Worm (Caenorhabditis elegans) whole organism, L2 larva: ENCODE measurements around the gene fars-3.

Source experiments
- ZK546.5 ChIP-seq: sonication (generic microtip); optimal IDR thresholded peaks from 2 replicates; lab custom pipeline; 2017; ENCODE audit warnings: missing biosample characterization, missing genetic modification characterization
- aly-2 ChIP-seq: fragments of 150-350 bp; optimal IDR thresholded peaks from 2 replicates; lab custom pipeline; 2014; ENCODE audit warnings: missing biosample characterization, missing genetic modification characterization
- ama-1 ChIP-seq: fragments of 150-350 bp; optimal IDR thresholded peaks from 2 replicates; lab custom pipeline; 2018; ENCODE audit warnings: inconsistent platforms
- ceh-16 ChIP-seq: fragments of 150-350 bp; optimal IDR thresholded peaks from 2 replicates; lab custom pipeline; 2014; ENCODE audit warnings: missing biosample characterization, missing genetic modification characterization
- lsy-2 ChIP-seq, 2 experiments: fragments of 150-350 bp in 1 of 2; sonication (generic microtip) in 1 of 2; optimal IDR thresholded peaks; 2 replicates each; lab custom pipeline; 2014 to 2017; ENCODE audit warnings: missing biosample characterization in 2 of 2, missing genetic modification characterization in 2 of 2
- mdl-1 ChIP-seq, 2 experiments: fragments of 150-350 bp in 1 of 2; sonication (generic microtip) in 1 of 2; optimal IDR thresholded peaks; 2 replicates each; lab custom pipeline; 2017; ENCODE audit warnings: missing biosample characterization in 2 of 2, missing genetic modification characterization in 2 of 2
- nhr-11 ChIP-seq: fragments of 150-350 bp; optimal IDR thresholded peaks from 2 replicates; lab custom pipeline; 2014; ENCODE audit warnings: missing biosample characterization, missing genetic modification characterization
- nhr-12 ChIP-seq: fragments of 150-350 bp; optimal IDR thresholded peaks from 2 replicates; lab custom pipeline; 2014; ENCODE audit warnings: missing biosample characterization, missing genetic modification characterization
- nhr-237 ChIP-seq: fragments of 150-350 bp; optimal IDR thresholded peaks from 2 replicates; lab custom pipeline; 2014; ENCODE audit warnings: missing biosample characterization, missing genetic modification characterization
- skn-1 ChIP-seq: sonication (generic microtip); optimal IDR thresholded peaks from 2 replicates; lab custom pipeline; 2017; ENCODE audit warnings: missing biosample characterization, missing genetic modification characterization
- snpc-4 ChIP-seq: fragments of 150-350 bp; optimal IDR thresholded peaks from 2 replicates; lab custom pipeline; 2014; ENCODE audit warnings: missing biosample characterization, missing genetic modification characterization
- unc-39 ChIP-seq: fragments of 150-350 bp; optimal IDR thresholded peaks from 2 replicates; lab custom pipeline; 2014; ENCODE audit warnings: missing biosample characterization, missing genetic modification characterization
- unc-55 ChIP-seq: fragments of 150-350 bp; sonication (generic microtip); optimal IDR thresholded peaks from 3 replicates; lab custom pipeline; 2014; ENCODE audit warnings: missing biosample characterization, missing genetic modification reagents, missing genetic modification characterization

DNA sequence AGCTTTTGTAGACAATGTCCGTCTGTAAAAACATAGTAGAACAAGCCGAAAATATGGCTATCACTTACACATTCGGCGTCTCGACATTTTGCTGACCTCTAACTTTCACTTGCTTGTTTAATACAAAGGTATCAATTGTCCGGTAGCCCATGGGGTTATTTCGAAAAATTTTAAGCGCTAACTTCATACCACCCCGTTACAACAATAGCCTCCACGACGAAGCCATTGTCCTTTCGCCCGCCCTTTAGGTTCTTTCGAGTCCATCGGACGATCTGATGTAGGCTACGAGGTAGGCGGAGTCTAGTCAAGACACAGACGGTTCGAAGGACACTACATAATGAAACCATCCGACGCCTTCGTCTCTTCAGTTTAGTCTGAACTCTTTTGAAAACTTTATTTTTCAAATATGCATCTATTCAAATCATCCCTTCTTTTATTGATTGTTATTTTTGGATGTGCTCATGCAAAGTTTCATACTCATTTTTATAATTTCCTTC is 25.8 kb upstream of the fars-3 start, which contains the start of gene lips-10:
- no peak for TF ChIP-seq unc-55 (GFP tag; lab: Kevin White, UChicago)
- no peak for TF ChIP-seq aly-2 (tag; lab: Kevin White, UChicago)
- no peak for TF ChIP-seq snpc-4 (tag; lab: Kevin White, UChicago)
- TF ChIP-seq ceh-16 (tag; lab: Kevin White, UChicago), result no peak
- TF ChIP-seq nhr-11 (tag; lab: Kevin White, UChicago), result no peak
- no peak for TF ChIP-seq ama-1 (lab: Kevin White, UChicago)
- no peak for TF ChIP-seq skn-1 (tag; lab: Kevin White, UChicago)
- TF ChIP-seq nhr-237 (tag; lab: Kevin White, UChicago), result no peak
- no peak for TF ChIP-seq unc-39 (tag; lab: Kevin White, UChicago)
- TF ChIP-seq mdl-1 (tag; optimal IDR thresholded peaks at IDR 0.05; lab: Kevin White, UChicago), result no peak
- no peak for TF ChIP-seq ZK546.5 (tag; lab: Kevin White, UChicago)
- TF ChIP-seq lsy-2 (tag; optimal IDR thresholded peaks at IDR 0.05; lab: Kevin White, UChicago), result no peak
- TF ChIP-seq nhr-12 (tag; lab: Kevin White, UChicago), result no peak
